Worm (Caenorhabditis elegans) whole organism, late embryonic: ENCODE data around the gene drh-1.

Experiments
- C38D4.7 ChIP-seq: fragments of 200-800 bp; sonication (Bioruptor generic); optimal IDR thresholded peaks from 2 replicates; lab custom pipeline; 2018; ENCODE audit warnings: mild to moderate bottlenecking, missing genetic modification characterization, moderate library complexity, missing compliant biosample characterization
- F13H6.1 ChIP-seq: sonication (generic microtip); optimal IDR thresholded peaks from 2 replicates; lab custom pipeline; 2016; ENCODE audit warnings: missing genetic modification characterization, missing compliant biosample characterization
- ahr-1 ChIP-seq: sonication (generic microtip); optimal IDR thresholded peaks from 2 replicates; lab custom pipeline; 2016; ENCODE audit warnings: missing genetic modification characterization, missing compliant biosample characterization
- ceh-14 ChIP-seq: sonication (generic microtip); optimal IDR thresholded peaks from 2 replicates; lab custom pipeline; 2016; ENCODE audit warnings: missing genotype, missing genetic modification characterization, missing compliant biosample characterization
- ceh-18 ChIP-seq: sonication (generic microtip); optimal IDR thresholded peaks from 2 replicates; lab custom pipeline; 2016; ENCODE audit warnings: missing genetic modification characterization, missing compliant biosample characterization
- ceh-19 ChIP-seq: fragments of 200-800 bp; sonication (Bioruptor generic); optimal IDR thresholded peaks from 2 replicates; lab custom pipeline; 2018; ENCODE audit warnings: mild to moderate bottlenecking, missing genetic modification characterization, missing compliant biosample characterization
- ceh-22 ChIP-seq: sonication (generic microtip); optimal IDR thresholded peaks from 2 replicates; lab custom pipeline; 2017; ENCODE audit warnings: missing biosample characterization, missing genetic modification characterization
- ceh-24 ChIP-seq: sonication (generic microtip); optimal IDR thresholded peaks from 2 replicates; lab custom pipeline; 2016; ENCODE audit warnings: mild to moderate bottlenecking, missing genetic modification characterization, missing compliant biosample characterization
- ceh-30 ChIP-seq: fragments of 150-350 bp; optimal IDR thresholded peaks from 2 replicates; lab custom pipeline; 2014; ENCODE audit warnings: missing biosample characterization, missing genetic modification characterization
- ceh-45 ChIP-seq: fragments of 200-800 bp; sonication (Bioruptor generic); IDR thresholded peaks from 2 replicates; pipeline ENCODE4 v1.3.6; 2022; ENCODE audit warnings: missing genetic modification reagents, missing genetic modification characterization, missing compliant biosample characterization
- ceh-48 ChIP-seq: sonication (generic microtip); optimal IDR thresholded peaks from 2 replicates; lab custom pipeline; 2016; ENCODE audit warnings: missing genetic modification characterization, inconsistent platforms, missing compliant biosample characterization
- ceh-6 ChIP-seq: fragments of 200-800 bp; sonication (Bioruptor generic); optimal IDR thresholded peaks from 2 replicates; lab custom pipeline; 2018; ENCODE audit warnings: mild to moderate bottlenecking, missing genetic modification characterization, missing compliant biosample characterization
- che-1 ChIP-seq: sonication (generic microtip); optimal IDR thresholded peaks from 2 replicates; lab custom pipeline; 2016; ENCODE audit warnings: mild to moderate bottlenecking, missing genetic modification characterization, missing compliant biosample characterization
- dmd-4 ChIP-seq: sonication (generic microtip); optimal IDR thresholded peaks from 2 replicates; lab custom pipeline; 2016; ENCODE audit warnings: borderline replicate concordance, missing genetic modification characterization, missing compliant biosample characterization
- elt-2 ChIP-seq: sonication (generic microtip); optimal IDR thresholded peaks from 2 replicates; lab custom pipeline; 2016; ENCODE audit warnings: missing genetic modification reagents, missing genetic modification characterization, missing compliant biosample characterization
- elt-4 ChIP-seq: sonication (generic microtip); optimal IDR thresholded peaks from 2 replicates; lab custom pipeline; 2016; ENCODE audit warnings: missing genetic modification characterization, missing compliant biosample characterization
- eyg-1 ChIP-seq: sonication (generic microtip); optimal IDR thresholded peaks from 2 replicates; lab custom pipeline; 2016; ENCODE audit warnings: missing genotype, missing genetic modification characterization, missing compliant biosample characterization
- fkh-10 ChIP-seq: fragments of 150-350 bp; optimal IDR thresholded peaks from 2 replicates; lab custom pipeline; 2014; ENCODE audit warnings: missing biosample characterization, missing genetic modification reagents, missing genetic modification characterization
- fkh-6 ChIP-seq: sonication (generic microtip); optimal IDR thresholded peaks from 2 replicates; lab custom pipeline; 2016; ENCODE audit warnings: missing genetic modification characterization, missing compliant biosample characterization
- gmeb-2 ChIP-seq: sonication (generic microtip); optimal IDR thresholded peaks from 2 replicates; lab custom pipeline; 2016; ENCODE audit warnings: missing genetic modification characterization, inconsistent platforms, missing compliant biosample characterization
- hlh-15 ChIP-seq: sonication (generic microtip); optimal IDR thresholded peaks from 2 replicates; lab custom pipeline; 2016; ENCODE audit warnings: missing genetic modification characterization, missing compliant biosample characterization
- hlh-6 ChIP-seq: sonication (generic microtip); optimal IDR thresholded peaks from 2 replicates; lab custom pipeline; 2016; ENCODE audit warnings: missing genotype, missing genetic modification characterization, missing compliant biosample characterization
- lim-6 ChIP-seq: sonication (generic microtip); optimal IDR thresholded peaks from 2 replicates; lab custom pipeline; 2016; ENCODE audit warnings: missing genetic modification characterization, missing compliant biosample characterization
- lin-11 ChIP-seq: fragments of 200-800 bp; sonication (Bioruptor generic); optimal IDR thresholded peaks from 2 replicates; lab custom pipeline; 2018; ENCODE audit warnings: mild to moderate bottlenecking, missing genetic modification characterization, missing compliant biosample characterization
- madf-2 ChIP-seq: sonication (generic microtip); optimal IDR thresholded peaks from 2 replicates; lab custom pipeline; 2017; ENCODE audit warnings: missing genetic modification characterization, missing compliant biosample characterization
- mec-3 ChIP-seq: sonication (generic microtip); optimal IDR thresholded peaks from 2 replicates; lab custom pipeline; 2016; ENCODE audit warnings: borderline replicate concordance, missing genetic modification characterization, missing compliant biosample characterization
- nfya-1 ChIP-seq: sonication (generic microtip); optimal IDR thresholded peaks from 2 replicates; lab custom pipeline; 2017; ENCODE audit warnings: missing genetic modification characterization, mild to moderate bottlenecking, missing compliant biosample characterization, antibody characterized with exemption, moderate library complexity
- nhr-11 ChIP-seq: fragments of 150-350 bp; optimal IDR thresholded peaks from 2 replicates; lab custom pipeline; 2014; ENCODE audit warnings: missing biosample characterization, missing genetic modification characterization
- odd-2 ChIP-seq: sonication (generic microtip); optimal IDR thresholded peaks from 2 replicates; lab custom pipeline; 2017; ENCODE audit warnings: antibody characterized with exemption, mild to moderate bottlenecking, missing genetic modification characterization, missing compliant biosample characterization
- pax-1 ChIP-seq: fragments of 150-350 bp; optimal IDR thresholded peaks from 2 replicates; lab custom pipeline; 2014; ENCODE audit warnings: missing biosample characterization, missing genetic modification characterization
- pha-4 ChIP-seq: fragments of 150-350 bp; optimal IDR thresholded peaks from 2 replicates; lab custom pipeline; 2018; ENCODE audit warnings: missing biosample characterization, missing genetic modification reagents, missing genetic modification characterization
- pqm-1 ChIP-seq: sonication (generic microtip); optimal IDR thresholded peaks from 2 replicates; lab custom pipeline; 2016; ENCODE audit warnings: missing genetic modification characterization, missing compliant biosample characterization
- ref-2 ChIP-seq: sonication (generic microtip); optimal IDR thresholded peaks from 2 replicates; lab custom pipeline; 2016; ENCODE audit warnings: missing genetic modification characterization, missing compliant biosample characterization
- rnt-1 ChIP-seq: sonication (generic microtip); optimal IDR thresholded peaks from 2 replicates; lab custom pipeline; 2016; ENCODE audit warnings: missing genetic modification characterization, missing compliant biosample characterization
- sox-2 ChIP-seq: fragments of 200-800 bp; sonication (Bioruptor generic); IDR thresholded peaks from 2 replicates; pipeline ENCODE4 v1.3.6; 2022; ENCODE audit warnings: missing genetic modification reagents, missing genetic modification characterization, missing compliant biosample characterization
- sox-4 ChIP-seq: sonication (generic microtip); optimal IDR thresholded peaks from 2 replicates; lab custom pipeline; 2017; ENCODE audit warnings: mild to moderate bottlenecking, missing genetic modification characterization, inconsistent platforms, missing compliant biosample characterization
- tbx-2 ChIP-seq: sonication (generic microtip); optimal IDR thresholded peaks from 2 replicates; lab custom pipeline; 2016; ENCODE audit warnings: missing genetic modification characterization, missing compliant biosample characterization
- ttx-3 ChIP-seq: sonication (generic microtip); optimal IDR thresholded peaks from 2 replicates; lab custom pipeline; 2016; ENCODE audit warnings: missing genetic modification reagents, missing genetic modification characterization, missing compliant biosample characterization
- unc-3 ChIP-seq, 2 experiments: fragments of 200-800 bp in 1 of 2; sonication (Bioruptor generic) in 1 of 2; sonication (generic microtip) in 1 of 2; conservative IDR thresholded peaks in 1 of 2; optimal IDR thresholded peaks in 1 of 2; 2 replicates each; pipeline versions ENCODE4 v1.3.6 to Lab custom; 2016 to 2022; ENCODE audit warnings: missing compliant biosample characterization in 2 of 2, missing genetic modification characterization in 2 of 2, missing genetic modification reagents in 1 of 2
- unc-42 ChIP-seq: sonication (generic microtip); optimal IDR thresholded peaks from 2 replicates; lab custom pipeline; 2016; ENCODE audit warnings: missing genotype, missing genetic modification characterization, missing compliant biosample characterization
- unc-86 ChIP-seq: sonication (generic microtip); optimal IDR thresholded peaks from 2 replicates; lab custom pipeline; 2016; ENCODE audit warnings: missing genetic modification characterization, missing compliant biosample characterization
- zip-5 ChIP-seq: sonication (generic microtip); optimal IDR thresholded peaks from 2 replicates; lab custom pipeline; 2016; ENCODE audit warnings: missing genetic modification characterization, missing compliant biosample characterization
- ztf-16 ChIP-seq: sonication (generic microtip); optimal IDR thresholded peaks from 2 replicates; lab custom pipeline; 2017; ENCODE audit warnings: missing genetic modification characterization, missing compliant biosample characterization

drh-1 gene

ce11 chrIV:6627798-6628197 lies 14.6 kb upstream of the drh-1 start, which contains the start of gene cest-5.2:
cest-5.2 (minus strand) TSS chrIV:6627925.
- TF ChIP-seq lim-6 (tag; lab: Kevin White, UChicago), result no peak
- peak; percentile 73 for TF ChIP-seq elt-2 (tag; lab: Kevin White, UChicago)

ce11 chrIV:6623390-6623789 lies 10.2 kb upstream of the drh-1 start, which contains the start of gene C01B10.44:
C01B10.44 (plus strand) TSS chrIV:6623690.
- TF ChIP-seq ceh-24 (no peak), sox-4 (tag; lab: Kevin White, UChicago) (no peak), eyg-1 (tag; lab: Kevin White, UChicago) (no peak), tbx-2 (tag; lab: Kevin White, UChicago) (no peak), ztf-16 (tag; lab: Kevin White, UChicago) (no peak), madf-2 (tag; lab: Kevin White, UChicago) (no peak), unc-86 (tag; lab: Kevin White, UChicago) (no peak), odd-2 (no peak), ceh-19 (GFP tag; lab: Kevin White, UChicago) (no peak), C38D4.7 (GFP tag; lab: Kevin White, UChicago) (no peak), unc-42 (tag; lab: Kevin White, UChicago) (no peak), lim-6 (tag; lab: Kevin White, UChicago) (no peak), lin-11 (tag; lab: Kevin White, UChicago) (no peak), ref-2 (tag; lab: Kevin White, UChicago) (no peak), pqm-1 (tag; lab: Kevin White, UChicago) (no peak), ceh-14 (no peak), che-1 (tag; lab: Kevin White, UChicago) (no peak), sox-2 (no peak), fkh-6 (no peak), dmd-4 (no peak)
- TF ChIP-seq, all 69 proteins: peak for 0

ce11 chrIV:6622142-6622541 lies 9.0 kb upstream of the drh-1 start:
- TF ChIP-seq ttx-3 (no peak), unc-86 (tag; lab: Kevin White, UChicago) (no peak), pax-1 (tag; lab: Kevin White, UChicago) (no peak), gmeb-2 (tag; lab: Kevin White, UChicago) (no peak), unc-3 (GFP tag; conservative IDR thresholded peaks at IDR 0.05; lab: Robert Waterston, UW) (no peak), unc-3 (tag; optimal IDR thresholded peaks at IDR 0.05; lab: Kevin White, UChicago) (no peak), ceh-22 (no peak), elt-2 (tag; lab: Kevin White, UChicago) (no peak)
- TF ChIP-seq, all 69 proteins: peak for 0

ce11 chrIV:6621252-6621651 lies 8.1 kb upstream of the drh-1 start, which contains the start of gene C01B10.3:
C01B10.3 (minus strand) TSS chrIV:6621352.
- TF ChIP-seq F13H6.1 (no peak), ceh-22 (no peak), ceh-18 (tag; lab: Kevin White, UChicago) (no peak), rnt-1 (tag; lab: Kevin White, UChicago) (no peak), unc-3 (GFP tag; conservative IDR thresholded peaks at IDR 0.05; lab: Robert Waterston, UW) (no peak), unc-3 (tag; optimal IDR thresholded peaks at IDR 0.05; lab: Kevin White, UChicago) (no peak), hlh-15 (tag; lab: Kevin White, UChicago) (no peak), ceh-30 (tag; lab: Kevin White, UChicago) (no peak), nfya-1 (no peak), ceh-14 (no peak), madf-2 (tag; lab: Kevin White, UChicago) (no peak), ahr-1 (no peak)

- TF ChIP-seq ceh-18 (tag; lab: Kevin White, UChicago) (no peak), ceh-48 (no peak), elt-4 (tag; lab: Kevin White, UChicago) (no peak), ahr-1 (no peak), fkh-10 (no peak), zip-5 (no peak), hlh-6 (tag; lab: Kevin White, UChicago) (no peak), mec-3 (no peak), ceh-6 (GFP tag; lab: Kevin White, UChicago) (no peak), ceh-30 (tag; lab: Kevin White, UChicago) (no peak), ttx-3 (no peak), ceh-45 (GFP tag; lab: Robert Waterston, UW) (no peak), eyg-1 (tag; lab: Kevin White, UChicago) (no peak), nhr-11 (tag; lab: Kevin White, UChicago) (no peak), pha-4 (tag; lab: Kevin White, UChicago) (no peak), dmd-4 (no peak)
Observed at ce11 chrIV:6618607-6619006, 5.5 kb upstream of the drh-1 start.
